Fruit fly (Drosophila melanogaster) whole organism, embryonic: ENCODE measurements around the gene CG10063.
A peak's percentile ranks its signal among the peaks of the same experiment; 100 is the strongest.

Experiments used
- Aef1 ChIP-seq: fragments of 200-800 bp; sonication (Bioruptor generic); IDR thresholded peaks from 3 replicates; pipeline ENCODE4 v1.3.6; 2022; ENCODE audit warnings: missing biosample characterization, missing genetic modification characterization
- CG10209 ChIP-seq: fragments of 200-800 bp; sonication (Bioruptor generic); optimal IDR thresholded peaks from 3 replicates; lab custom pipeline; 2017; ENCODE audit warnings: missing biosample characterization, mild to moderate bottlenecking, missing genetic modification characterization, missing genetic modification reagents
- CG10979 ChIP-seq: fragments of 200-800 bp; sonication (Bioruptor generic); optimal IDR thresholded peaks from 2 replicates; lab custom pipeline; 2018; ENCODE audit warnings: missing biosample characterization, mild to moderate bottlenecking, missing genetic modification characterization, moderate library complexity
- CG12391 ChIP-seq: fragments of 200-800 bp; sonication (Bioruptor generic); optimal IDR thresholded peaks from 3 replicates; lab custom pipeline; 2018; ENCODE audit warnings: missing biosample characterization, mild to moderate bottlenecking, missing genetic modification characterization, moderate library complexity
- CG12659 ChIP-seq: fragments of 200-800 bp; sonication (Bioruptor generic); optimal IDR thresholded peaks from 3 replicates; lab custom pipeline; 2017; ENCODE audit warnings: mild to moderate bottlenecking, missing biosample characterization, missing genetic modification reagents, missing genetic modification characterization
- CG14014 ChIP-seq: fragments of 200-800 bp; sonication (Bioruptor generic); IDR thresholded peaks from 2 replicates; pipeline ENCODE4 v1.3.6; 2022; ENCODE audit warnings: missing biosample characterization, missing genetic modification characterization
- CG14667 ChIP-seq: fragments of 200-800 bp; sonication (Bioruptor generic); IDR thresholded peaks from 2 replicates; pipeline ENCODE4 v1.3.6; 2022; ENCODE audit warnings: missing biosample characterization, missing genetic modification characterization
- CG14860 ChIP-seq: fragments of 200-800 bp; sonication (Bioruptor generic); IDR thresholded peaks from 3 replicates; pipeline ENCODE4 v1.3.6; 2022; ENCODE audit warnings: missing biosample characterization, missing genetic modification characterization; ENCODE audit not compliant: partially characterized antibody
- CG17361 ChIP-seq: fragments of 200-800 bp; sonication (Bioruptor generic); IDR thresholded peaks from 3 replicates; pipeline ENCODE4 v1.3.6; 2022; ENCODE audit warnings: missing biosample characterization, missing genetic modification characterization
- CG2202 ChIP-seq: fragments of 200-800 bp; sonication (Bioruptor generic); optimal IDR thresholded peaks from 2 replicates; lab custom pipeline; 2018; ENCODE audit warnings: missing biosample characterization, mild to moderate bottlenecking, missing genetic modification characterization
- CG3726 ChIP-seq: fragments of 200-800 bp; sonication (Bioruptor generic); IDR thresholded peaks from 3 replicates; pipeline ENCODE4, ENCODE4 v1.3.6; 2022; ENCODE audit warnings: missing biosample characterization, missing genetic modification characterization
- CG5180 ChIP-seq: fragments of 200-800 bp; sonication (Bioruptor generic); optimal IDR thresholded peaks from 3 replicates; lab custom pipeline; 2017; ENCODE audit warnings: missing biosample characterization, missing genetic modification characterization, mild to moderate bottlenecking, moderate library complexity, missing genetic modification reagents
- CG6272 ChIP-seq: fragments of 200-800 bp; sonication (Bioruptor generic); IDR thresholded peaks from 2 replicates; pipeline ENCODE4 v1.3.6; 2022; ENCODE audit warnings: missing biosample characterization, missing genetic modification characterization
- CG8359 ChIP-seq: fragments of 200-800 bp; sonication (Bioruptor generic); optimal IDR thresholded peaks from 2 replicates; lab custom pipeline; 2017; ENCODE audit warnings: missing biosample characterization, mild to moderate bottlenecking, missing genetic modification characterization, borderline replicate concordance
- CG9817 ChIP-seq: fragments of 200-800 bp; sonication (Bioruptor generic); optimal IDR thresholded peaks from 2 replicates; lab custom pipeline; 2018; ENCODE audit warnings: missing biosample characterization, mild to moderate bottlenecking, missing genetic modification characterization, moderate library complexity
- CoRest ChIP-seq: fragments of 200-800 bp; sonication (Bioruptor generic); optimal IDR thresholded peaks from 3 replicates; lab custom pipeline; 2018; ENCODE audit warnings: missing biosample characterization, mild to moderate bottlenecking, missing genetic modification characterization, moderate library complexity
- Dfd ChIP-seq, 2 experiments: fragments of >200 bp; optimal IDR thresholded peaks; 2 replicates each; lab custom pipeline; 2017; ENCODE audit warnings: missing biosample characterization in 2 of 2, missing genetic modification characterization in 2 of 2
- Doc3 ChIP-seq: fragments of 200-800 bp; sonication (Bioruptor generic); IDR thresholded peaks from 3 replicates; pipeline ENCODE4 v1.3.6; 2022; ENCODE audit warnings: missing biosample characterization, missing genetic modification characterization; ENCODE audit not compliant: partially characterized antibody
- Drgx ChIP-seq: fragments of 200-800 bp; sonication (Bioruptor generic); IDR thresholded peaks from 2 replicates; pipeline ENCODE4 v1.3.6; 2022; ENCODE audit warnings: missing biosample characterization, missing genetic modification characterization
- Fer1 ChIP-seq: fragments of 200-800 bp; sonication (Bioruptor generic); optimal IDR thresholded peaks from 2 replicates; lab custom pipeline; 2017; ENCODE audit warnings: missing biosample characterization, mild to moderate bottlenecking, missing genetic modification characterization
- HLH3B ChIP-seq: fragments of 200-800 bp; sonication (Bioruptor generic); IDR thresholded peaks from 2 replicates; pipeline ENCODE4 v1.3.6; 2022; ENCODE audit warnings: missing biosample characterization, missing genetic modification characterization
- Hr51 ChIP-seq, 2 experiments: fragments of 200-800 bp; sonication (Bioruptor generic); optimal IDR thresholded peaks; 2 replicates in 1 of 2; 3 replicates in 1 of 2; lab custom pipeline; 2016 to 2018; ENCODE audit warnings: missing biosample characterization in 2 of 2, missing genetic modification characterization in 2 of 2, mild to moderate bottlenecking in 1 of 2, moderate library complexity in 1 of 2
- Med ChIP-seq: fragments of 200-800 bp; sonication (Bioruptor generic); peaks from one replicate; lab custom pipeline; 2016; ENCODE audit warnings: missing biosample characterization, missing genetic modification characterization, mild to moderate bottlenecking, inconsistent platforms, moderate library complexity
- PHDP ChIP-seq: fragments of 200-800 bp; sonication (Bioruptor generic); optimal IDR thresholded peaks from 3 replicates; lab custom pipeline; 2018; ENCODE audit warnings: missing biosample characterization, mild to moderate bottlenecking, missing genetic modification characterization, moderate library complexity
- Ptx1 ChIP-seq: fragments of 200-800 bp; sonication (Bioruptor generic); IDR thresholded peaks from 2 replicates; pipeline ENCODE4 v1.3.6; 2022; ENCODE audit warnings: missing biosample characterization, missing genetic modification characterization
- Sox102F ChIP-seq: fragments of 200-800 bp; sonication (Bioruptor generic); optimal IDR thresholded peaks from 2 replicates; lab custom pipeline; 2018; ENCODE audit warnings: missing biosample characterization, mild to moderate bottlenecking, missing genetic modification characterization, moderate library complexity
- Trl ChIP-seq, 3 experiments: fragments of >200 bp in 2 of 3; fragments of 200-800 bp in 1 of 3; sonication (Bioruptor generic) in 1 of 3; optimal IDR thresholded peaks; 2 replicates in 1 of 3; 3 replicates in 2 of 3; lab custom pipeline; 2016 to 2017; ENCODE audit warnings: missing biosample characterization in 1 of 3, missing genetic modification characterization in 1 of 3
- corto ChIP-seq: fragments of 200-800 bp; sonication (Bioruptor generic); optimal IDR thresholded peaks from 2 replicates; lab custom pipeline; 2016; ENCODE audit warnings: missing biosample characterization, mild to moderate bottlenecking, missing genetic modification characterization, moderate library complexity
- dm ChIP-seq: fragments of 200-800 bp; sonication (Bioruptor generic); optimal IDR thresholded peaks from 3 replicates; lab custom pipeline; 2016; ENCODE audit warnings: missing biosample characterization, missing genetic modification characterization
- dmrt99B ChIP-seq: fragments of 200-800 bp; sonication (Bioruptor generic); optimal IDR thresholded peaks from 2 replicates; lab custom pipeline; 2018; ENCODE audit warnings: missing biosample characterization, mild to moderate bottlenecking, missing genetic modification characterization, moderate library complexity
- grau ChIP-seq: fragments of 200-800 bp; optimal IDR thresholded peaks from 3 replicates; lab custom pipeline; 2019; ENCODE audit warnings: missing biosample characterization, mild to moderate bottlenecking, missing genetic modification characterization, moderate library complexity
- h ChIP-seq: fragments of >200 bp; optimal IDR thresholded peaks from 2 replicates; lab custom pipeline; 2017
- hkb ChIP-seq, 2 experiments: fragments of 200-800 bp in 1 of 2; fragments of >200 bp in 1 of 2; sonication (Bioruptor generic) in 1 of 2; IDR thresholded peaks in 1 of 2; optimal IDR thresholded peaks in 1 of 2; 2 replicates each; pipeline versions ENCODE4 v1.3.6 to Lab custom; 2017 to 2022; ENCODE audit warnings: missing biosample characterization in 1 of 2, missing genetic modification characterization in 1 of 2
- lab ChIP-seq: fragments of 200-800 bp; sonication (Bioruptor generic); optimal IDR thresholded peaks from 3 replicates; lab custom pipeline; 2017; ENCODE audit warnings: missing biosample characterization, missing genetic modification characterization, mild to moderate bottlenecking, moderate library complexity, missing genetic modification reagents
- lmd ChIP-seq: fragments of 200-800 bp; sonication (Bioruptor generic); IDR thresholded peaks from 2 replicates; pipeline ENCODE4 v1.3.6; 2022; ENCODE audit warnings: missing biosample characterization, missing genetic modification characterization
- onecut ChIP-seq: fragments of 200-800 bp; sonication (Bioruptor generic); IDR thresholded peaks from 2 replicates; pipeline ENCODE4 v1.3.6; 2022; ENCODE audit warnings: missing biosample characterization, missing genetic modification characterization
- otp ChIP-seq: fragments of 200-800 bp; sonication (Bioruptor generic); IDR thresholded peaks from 3 replicates; pipeline ENCODE4, ENCODE4 v1.3.6; 2022; ENCODE audit warnings: missing biosample characterization, missing genetic modification characterization
- p53 ChIP-seq: fragments of 200-800 bp; sonication (Bioruptor generic); optimal IDR thresholded peaks from 2 replicates; lab custom pipeline; 2016; ENCODE audit warnings: missing biosample characterization, missing genetic modification characterization
- psq ChIP-seq: fragments of 200-800 bp; sonication (Bioruptor generic); optimal IDR thresholded peaks from 2 replicates; lab custom pipeline; 2017; ENCODE audit warnings: missing biosample characterization, missing genetic modification characterization
- sens-2 ChIP-seq: fragments of 200-800 bp; sonication (Bioruptor generic); IDR thresholded peaks from 2 replicates; pipeline ENCODE4 v1.3.6; 2022; ENCODE audit warnings: missing biosample characterization, missing genetic modification characterization
- seq ChIP-seq: fragments of 200-800 bp; sonication (Bioruptor generic); IDR thresholded peaks from 2 replicates; pipeline ENCODE4 v1.3.6; 2022; ENCODE audit warnings: missing biosample characterization, missing genetic modification characterization
- so ChIP-seq: fragments of 200-800 bp; sonication (Bioruptor generic); IDR thresholded peaks from 3 replicates; pipeline ENCODE4 v1.3.6; 2022; ENCODE audit warnings: missing biosample characterization, missing genetic modification characterization
- stc ChIP-seq: fragments of 200-800 bp; sonication (Bioruptor generic); IDR thresholded peaks from 2 replicates; pipeline ENCODE4 v1.3.6; 2022; ENCODE audit warnings: missing biosample characterization, missing genetic modification characterization
- tap ChIP-seq: fragments of 200-800 bp; optimal IDR thresholded peaks from 3 replicates; lab custom pipeline; 2019; ENCODE audit warnings: missing biosample characterization, mild to moderate bottlenecking, missing genetic modification characterization, moderate library complexity
- tll ChIP-seq, 2 experiments: fragments of 200-800 bp in 1 of 2; fragments of >200 bp in 1 of 2; sonication (Bioruptor generic) in 1 of 2; optimal IDR thresholded peaks; 2 replicates each; lab custom pipeline; 2017 to 2019; ENCODE audit warnings: missing biosample characterization in 2 of 2, missing genetic modification characterization in 2 of 2, mild to moderate bottlenecking in 1 of 2, moderate library complexity in 1 of 2
- tna ChIP-seq: fragments of 200-800 bp; sonication (Bioruptor generic); IDR thresholded peaks from 2 replicates; pipeline ENCODE4 v1.3.6; 2022; ENCODE audit warnings: missing biosample characterization, missing genetic modification characterization; ENCODE audit not compliant: partially characterized antibody
- unc-4 ChIP-seq: fragments of 200-800 bp; sonication (Bioruptor generic); IDR thresholded peaks from 2 replicates; pipeline ENCODE4 v1.3.6; 2022; ENCODE audit warnings: missing biosample characterization, missing genetic modification characterization; ENCODE audit not compliant: partially characterized antibody
- unpg ChIP-seq: fragments of 200-800 bp; sonication (Bioruptor generic); optimal IDR thresholded peaks from 3 replicates; lab custom pipeline; 2018; ENCODE audit warnings: missing biosample characterization, mild to moderate bottlenecking, missing genetic modification characterization, moderate library complexity
- vvl ChIP-seq: fragments of 200-800 bp; sonication (Bioruptor generic); IDR thresholded peaks from 2 replicates; pipeline ENCODE4 v1.3.6; 2022; ENCODE audit warnings: missing biosample characterization, missing genetic modification characterization

The CG10063 gene

DNA sequence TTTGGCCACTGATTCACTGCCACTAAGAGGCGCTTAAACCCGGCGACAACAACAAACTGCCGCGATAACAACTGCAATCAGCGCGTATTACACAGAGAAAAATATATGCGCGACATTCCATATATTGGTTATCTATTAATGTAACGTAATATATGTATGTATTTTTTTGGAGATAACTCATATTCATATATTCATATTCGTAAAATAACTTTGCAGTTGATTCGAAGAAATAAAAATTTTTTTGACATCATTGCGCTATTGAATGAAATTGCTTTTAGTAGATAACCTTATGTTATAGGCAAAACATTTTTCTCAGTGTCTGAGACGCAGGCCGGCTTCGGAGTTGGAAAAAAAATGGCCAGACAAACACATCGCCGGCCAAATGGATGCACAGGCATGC lies 24.6 kb upstream of the CG10063 start:
- peak; percentile 16 for TF ChIP-seq CG12391 (tag; lab: Kevin White, UChicago)
- TF ChIP-seq CG3726 (GFP tag; lab: Robert Waterston, UW): no peak
- TF ChIP-seq corto (GFP tag; lab: Kevin White, UChicago): no peak
- peak; percentile 16 for TF ChIP-seq CG12659 (GFP tag; lab: Kevin White, UChicago)
- TF ChIP-seq h (lab: Kevin White, UChicago): no peak
- peak; percentile 24 for TF ChIP-seq grau (tag; lab: Kevin White, UChicago)
- peak; percentile 4 for TF ChIP-seq CG10979 (tag; lab: Kevin White, UChicago)
- no peak for TF ChIP-seq p53 (GFP tag; lab: Kevin White, UChicago)
- no peak for TF ChIP-seq CG6272
- TF ChIP-seq CG10209 (GFP tag; lab: Kevin White, UChicago): peak; percentile 7
- TF ChIP-seq sens-2 (GFP tag; lab: Robert Waterston, UW): no peak
- no peak for TF ChIP-seq stc (GFP tag; lab: Robert Waterston, UW)
- TF ChIP-seq Med (GFP tag; lab: Kevin White, UChicago): peak; percentile 64
- TF ChIP-seq CG14667 (GFP tag; lab: Robert Waterston, UW): no peak
- TF ChIP-seq Drgx (GFP tag; lab: Robert Waterston, UW): peak; percentile 65
- TF ChIP-seq lab (GFP tag; lab: Kevin White, UChicago): peak; percentile 21
- peak; percentile 23 for TF ChIP-seq unpg (GFP tag; lab: Kevin White, UChicago)
- no peak for TF ChIP-seq CG2202 (tag; lab: Kevin White, UChicago)
- no peak for TF ChIP-seq psq (GFP tag; lab: Kevin White, UChicago)
- TF ChIP-seq Dfd (GFP tag; optimal IDR thresholded peaks at IDR 0.05; lab: Kevin White, UChicago): no peak
- peak; percentile 30; the same call in 1 of the 2 replicates for TF ChIP-seq seq (GFP tag; lab: Robert Waterston, UW)
- TF ChIP-seq tll (GFP tag; optimal IDR thresholded peaks at IDR 0.05; lab: Kevin White, UChicago): no peak
- no peak for TF ChIP-seq CG9817 (tag; lab: Kevin White, UChicago)
- TF ChIP-seq Ptx1: 0 out of 2 replicates have a peak, but pooled peaks have one; percentile 35
- peak; percentile 43 for TF ChIP-seq CoRest (tag; lab: Kevin White, UChicago)
- TF ChIP-seq unc-4 (GFP tag; lab: Robert Waterston, UW): no peak
- peak; percentile 52 for TF ChIP-seq dmrt99B (tag; lab: Kevin White, UChicago)
- no peak for TF ChIP-seq dm (GFP tag; lab: Kevin White, UChicago)
- no peak for TF ChIP-seq CG5180
- TF ChIP-seq PHDP (tag; lab: Kevin White, UChicago): peak; percentile 27
- peak in 1 of 2 experiments; percentile 51 for TF ChIP-seq Hr51 (GFP tag; optimal IDR thresholded peaks at IDR 0.05; lab: Kevin White, UChicago)
- no peak for TF ChIP-seq Trl (optimal IDR thresholded peaks at IDR 0.05; lab: Kevin White, UChicago)
- no peak for TF ChIP-seq Trl (GFP tag; optimal IDR thresholded peaks at IDR 0.05; lab: Kevin White, UChicago)
- no peak for TF ChIP-seq onecut (GFP tag; lab: Robert Waterston, UW)
- TF ChIP-seq CG17361 (GFP tag; lab: Robert Waterston, UW): peak; percentile 34; the same call in 1 of the 3 replicates
- no peak for TF ChIP-seq tna (GFP tag; lab: Robert Waterston, UW)
- peak; percentile 14; the same call in 1 of the 2 replicates for TF ChIP-seq vvl (GFP tag; lab: Robert Waterston, UW)
- TF ChIP-seq Fer1 (GFP tag; lab: Kevin White, UChicago): peak; percentile 14
- peak; percentile 8; the same call in 1 of the 2 replicates for TF ChIP-seq lmd
- peak; percentile 30 for TF ChIP-seq Sox102F (GFP tag; lab: Kevin White, UChicago)
- peak; percentile 24 for TF ChIP-seq tap (tag; lab: Kevin White, UChicago)
- no peak for TF ChIP-seq CG14014 (GFP tag; lab: Robert Waterston, UW)
- 0 out of 3 replicates have a peak, but pooled peaks have one; percentile 21 for TF ChIP-seq otp (GFP tag; lab: Robert Waterston, UW)
- no peak for TF ChIP-seq Aef1
- no peak for TF ChIP-seq hkb (optimal IDR thresholded peaks at IDR 0.05; lab: Kevin White, UChicago)
- TF ChIP-seq hkb (GFP tag; IDR thresholded peaks at IDR 0.05; lab: Robert Waterston, UW): 0 out of 2 replicates have a peak, but pooled peaks have one; percentile 16
- no peak for TF ChIP-seq Doc3
- TF ChIP-seq HLH3B (GFP tag; lab: Robert Waterston, UW): 0 out of 2 replicates have a peak, but pooled peaks have one; percentile 29
- TF ChIP-seq so (GFP tag; lab: Robert Waterston, UW): no peak
- no peak for TF ChIP-seq CG14860 (GFP tag; lab: Robert Waterston, UW)
- TF ChIP-seq CG8359: no peak
